Fruit fly (Drosophila melanogaster): ENCODE measurements around the gene MRG15.

The MRG15 gene

dm6 chr3R:15280619-15281334, 2.9 kb upstream of the MRG15 start:
- TF ChIP-seq CG8478 (optimal IDR thresholded peaks at IDR 0.05) (no peak), Dll (optimal IDR thresholded peaks at IDR 0.05) (no peak), psq (optimal IDR thresholded peaks at IDR 0.05) (no peak)

DNA sequence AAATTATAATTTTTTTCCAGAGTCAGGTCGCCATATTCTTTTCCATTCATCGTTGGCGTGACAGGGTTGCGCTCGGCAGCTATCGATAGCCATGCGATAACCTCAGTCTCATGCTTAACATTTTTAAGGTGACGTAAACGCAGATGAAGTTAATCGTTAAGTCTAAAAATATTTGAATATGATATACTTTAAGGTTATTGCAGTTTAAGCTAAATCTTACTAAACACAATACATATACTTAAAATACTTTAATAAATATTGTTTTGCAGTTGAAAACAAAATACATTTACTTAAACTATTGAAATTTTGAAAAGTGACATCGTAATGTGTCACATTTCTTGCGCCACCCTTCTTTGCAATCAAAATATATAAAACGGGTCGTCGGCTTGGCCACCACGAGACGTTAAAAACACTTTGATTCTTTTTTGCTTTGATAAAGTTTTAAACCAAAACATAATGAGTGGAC, 2.7 kb downstream of the MRG15 start, which contains the start of the genes Cp190 and CG4338:
Gene Cp190, minus strand, starts transcription at position 84 of the 466 bp plus-strand sequence.
Gene CG4338, plus strand, starts transcription at position 365 of the 466 bp plus-strand sequence.
- TF ChIP-seq pan (optimal IDR thresholded peaks at IDR 0.05) (no peak), EcR (GFP tag; optimal IDR thresholded peaks at IDR 0.05) (no peak), Dll (optimal IDR thresholded peaks at IDR 0.05) (no peak), CG8478 (optimal IDR thresholded peaks at IDR 0.05) (no peak)

dm6 chr3R:15268856-15269255, 9.1 kb downstream of the MRG15 start:
- TF ChIP-seq usp (GFP tag; optimal IDR thresholded peaks at IDR 0.05) (no peak), Dll (optimal IDR thresholded peaks at IDR 0.05) (no peak), psq (optimal IDR thresholded peaks at IDR 0.05) (no peak), pan (optimal IDR thresholded peaks at IDR 0.05) (no peak)

DNA sequence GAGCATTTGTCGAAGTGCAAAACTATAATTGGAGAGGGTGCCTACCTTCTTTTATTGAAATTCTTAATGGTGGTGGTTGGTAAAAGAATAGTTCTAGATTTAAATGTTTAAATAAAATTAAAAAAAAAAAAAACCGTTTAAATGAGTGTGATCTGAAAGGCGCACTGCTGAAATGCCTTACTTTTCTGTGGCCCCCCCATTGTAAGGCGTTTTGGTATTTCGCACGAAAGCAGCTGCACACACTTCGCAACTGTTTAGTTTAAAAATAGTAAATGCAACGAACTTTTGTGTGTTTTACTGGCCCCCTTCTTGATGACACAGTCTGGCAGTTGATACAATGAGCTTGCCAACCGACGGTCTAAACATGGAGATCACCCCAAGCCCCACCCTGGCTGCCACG, 9.5 kb downstream of the MRG15 start, which contains the start of the genes CG14864 and Zip88E:
Gene CG14864, minus strand, starts transcription at position 113 of the 400 bp plus-strand sequence.
Gene Zip88E, plus strand, starts transcription at position 237 of the 400 bp plus-strand sequence.
- TF ChIP-seq usp (GFP tag; optimal IDR thresholded peaks at IDR 0.05) (no peak), pan (optimal IDR thresholded peaks at IDR 0.05) (no peak), CG8478 (optimal IDR thresholded peaks at IDR 0.05) (no peak), psq (optimal IDR thresholded peaks at IDR 0.05) (no peak), EcR (GFP tag; optimal IDR thresholded peaks at IDR 0.05) (no peak), Dll (optimal IDR thresholded peaks at IDR 0.05) (no peak)

DNA sequence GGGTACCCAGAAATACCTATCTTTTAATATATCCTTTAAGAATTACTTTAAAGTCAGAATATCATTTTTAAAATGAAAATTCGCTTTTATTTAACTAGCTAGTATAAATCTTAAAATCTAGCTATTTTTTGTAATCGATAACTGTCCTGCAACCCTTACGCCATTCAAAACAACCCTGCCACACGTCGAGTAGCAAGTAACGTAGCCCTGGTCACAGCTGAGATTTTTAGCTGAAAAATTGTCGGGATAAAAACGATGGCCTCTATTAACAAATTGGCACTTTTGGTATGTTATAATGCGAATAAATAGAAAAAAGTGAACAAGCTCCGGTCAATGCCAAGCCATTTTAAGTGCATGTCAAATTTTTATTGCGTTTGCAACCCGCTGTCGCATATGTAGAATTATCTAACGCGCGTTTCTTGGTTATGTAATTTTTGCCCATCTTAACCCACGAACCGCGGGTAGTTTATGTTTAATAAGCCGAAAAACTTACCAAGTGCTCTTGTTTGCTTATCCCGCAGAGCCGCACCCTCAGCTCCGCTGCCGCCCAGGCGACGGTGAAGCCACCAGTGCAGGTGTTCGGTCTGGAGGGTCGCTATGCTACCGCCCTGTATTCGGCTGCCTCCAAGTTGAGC, 12.4 kb downstream of the MRG15 start, which contains the start of gene ATPsynO:
Gene ATPsynO, plus strand, starts transcription at position 186 of the 635 bp plus-strand sequence.
- TF ChIP-seq EcR (GFP tag; optimal IDR thresholded peaks at IDR 0.05) (no peak), pan (optimal IDR thresholded peaks at IDR 0.05) (no peak), CG8478 (optimal IDR thresholded peaks at IDR 0.05) (no peak), Dll (optimal IDR thresholded peaks at IDR 0.05) (no peak), usp (GFP tag; optimal IDR thresholded peaks at IDR 0.05) (no peak), psq (optimal IDR thresholded peaks at IDR 0.05) (no peak)

DNA sequence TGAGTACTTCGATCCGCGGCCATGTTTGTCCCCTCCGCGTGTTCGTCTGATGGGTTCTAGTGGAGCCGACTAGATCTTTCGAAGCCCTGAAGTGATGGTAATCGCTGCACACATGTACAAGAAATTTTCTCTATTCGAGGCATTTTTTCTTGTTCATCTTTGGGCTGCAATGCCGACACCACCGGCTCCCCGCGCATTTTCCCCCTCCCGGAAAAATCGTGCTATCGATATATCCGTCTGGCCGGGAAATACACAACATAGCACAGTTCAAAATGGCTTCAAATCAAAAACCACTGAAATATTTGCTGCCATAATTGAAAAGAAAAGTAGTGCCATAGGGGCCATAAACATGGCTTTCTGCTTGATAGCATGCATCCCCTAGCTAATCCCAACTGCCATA, 14.0 kb downstream of the MRG15 start:
- TF ChIP-seq usp (GFP tag; optimal IDR thresholded peaks at IDR 0.05) (no peak), Dll (optimal IDR thresholded peaks at IDR 0.05) (no peak), CG8478 (optimal IDR thresholded peaks at IDR 0.05) (no peak), EcR (GFP tag; optimal IDR thresholded peaks at IDR 0.05) (no peak)

DNA sequence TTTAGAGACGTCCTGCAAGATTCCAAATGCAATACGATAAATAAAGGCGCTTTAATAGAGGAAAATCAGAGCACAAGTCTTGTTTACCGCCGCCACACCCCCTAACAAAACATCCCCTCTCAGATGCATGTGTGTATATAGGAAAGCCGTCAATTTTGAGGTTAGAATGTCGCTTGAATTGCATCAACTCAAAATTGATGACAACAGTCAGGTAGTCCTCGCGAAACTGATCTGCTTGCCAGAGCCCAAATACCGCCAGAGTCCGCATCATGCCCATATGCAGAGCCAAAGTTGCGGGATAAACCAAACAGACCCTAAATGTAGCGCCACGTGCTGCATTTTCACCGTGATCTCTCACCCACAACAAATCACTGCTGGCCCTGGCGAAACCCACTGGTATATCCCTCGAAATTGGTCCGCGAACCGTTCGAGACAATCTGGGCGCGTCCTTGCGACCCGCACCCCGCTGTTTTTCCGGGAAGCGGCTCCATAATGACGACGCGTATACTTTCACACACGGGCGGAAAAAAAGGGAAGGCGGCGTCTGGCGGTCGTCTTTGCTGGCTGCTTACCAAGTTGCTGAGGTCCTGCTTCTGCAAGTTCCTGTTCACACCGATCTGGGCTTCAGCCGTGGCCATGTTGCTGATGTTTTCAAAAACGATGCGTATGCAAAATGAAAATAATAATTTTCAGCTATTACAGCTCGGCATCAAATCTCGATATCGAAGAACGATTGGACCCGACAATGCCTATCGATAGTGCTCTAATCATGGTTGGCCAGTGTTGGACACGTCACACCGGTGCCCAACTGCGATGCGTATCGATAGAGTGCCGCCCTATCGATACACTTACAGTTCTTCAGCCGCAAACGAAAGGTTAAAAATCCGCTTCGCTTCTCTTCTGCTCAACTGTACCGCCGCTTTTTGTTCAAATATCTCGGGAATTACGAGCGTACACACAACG, 14.9 kb downstream of the MRG15 start, which contains the start of the genes eIF2gamma and Set:
Gene eIF2gamma, minus strand, starts transcription at position 749 of the 963 bp plus-strand sequence.
Gene Set, plus strand, starts transcription at position 843 of the 963 bp plus-strand sequence.
- TF ChIP-seq psq (optimal IDR thresholded peaks at IDR 0.05) (no peak), usp (GFP tag; optimal IDR thresholded peaks at IDR 0.05) (no peak), Dll (optimal IDR thresholded peaks at IDR 0.05) (no peak), pan (optimal IDR thresholded peaks at IDR 0.05) (no peak), EcR (GFP tag; optimal IDR thresholded peaks at IDR 0.05) (no peak)

DNA sequence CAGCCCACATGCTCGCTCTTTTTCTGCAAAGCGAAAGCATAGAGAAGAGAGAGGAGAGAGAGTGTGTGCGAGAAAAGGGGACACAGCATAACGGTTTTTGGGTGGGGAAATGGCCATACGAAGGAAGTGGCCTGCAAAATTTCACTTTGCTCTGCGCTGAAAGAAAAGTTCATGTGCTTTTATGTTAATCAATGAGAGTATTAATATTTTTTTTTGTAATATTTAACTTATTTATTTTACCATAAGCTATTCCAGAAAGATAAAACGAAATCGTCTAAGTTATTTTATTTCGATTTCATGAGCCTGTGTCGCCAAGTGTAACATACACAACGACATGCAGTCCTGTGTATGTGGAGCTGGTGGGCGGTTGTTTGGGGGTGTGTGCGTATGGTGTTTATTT, 27.5 kb downstream of the MRG15 start:
- no peak for TF ChIP-seq EcR (GFP tag; optimal IDR thresholded peaks at IDR 0.05)
- no peak for TF ChIP-seq psq (optimal IDR thresholded peaks at IDR 0.05)
- no peak for TF ChIP-seq pan (optimal IDR thresholded peaks at IDR 0.05)
- TF ChIP-seq CG8478 (optimal IDR thresholded peaks at IDR 0.05): no peak
- TF ChIP-seq Dll (optimal IDR thresholded peaks at IDR 0.05): no peak
- TF ChIP-seq usp (GFP tag; optimal IDR thresholded peaks at IDR 0.05): no peak

dm6 chr3R:15249735-15250134, 28.2 kb downstream of the MRG15 start, which contains the start of gene CG42404:
Gene CG42404, plus strand, starts transcription at chr3R:15250094.
- TF ChIP-seq pan (optimal IDR thresholded peaks at IDR 0.05): no peak
- no peak for TF ChIP-seq Dll (optimal IDR thresholded peaks at IDR 0.05)
- no peak for TF ChIP-seq psq (optimal IDR thresholded peaks at IDR 0.05)
- no peak for TF ChIP-seq EcR (GFP tag; optimal IDR thresholded peaks at IDR 0.05)
- no peak for TF ChIP-seq CG8478 (optimal IDR thresholded peaks at IDR 0.05)
- TF ChIP-seq usp (GFP tag; optimal IDR thresholded peaks at IDR 0.05): no peak

DNA sequence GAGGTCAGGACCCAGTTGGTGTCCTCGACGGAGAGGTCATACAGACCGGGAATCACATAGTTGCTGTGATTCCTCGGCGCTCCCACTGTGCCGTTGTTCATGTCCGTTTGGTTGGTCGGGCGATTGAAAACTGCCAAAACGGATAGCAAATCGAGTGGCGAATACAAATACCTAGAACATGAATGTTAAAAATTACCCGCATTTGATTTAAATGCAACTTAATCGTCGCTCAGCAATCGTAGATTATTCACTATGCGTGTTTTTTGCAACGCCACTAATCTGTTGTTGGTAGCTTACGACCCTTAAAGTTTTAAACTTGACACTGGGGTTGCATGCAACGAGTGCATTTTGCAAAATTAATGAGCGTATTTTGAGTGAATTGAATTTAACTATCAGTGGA, 28.9 kb downstream of the MRG15 start, which contains the start of gene Amt:
Gene Amt, minus strand, starts transcription at position 101 of the 400 bp plus-strand sequence.
- TF ChIP-seq pan (optimal IDR thresholded peaks at IDR 0.05) (no peak), Dll (optimal IDR thresholded peaks at IDR 0.05) (no peak), EcR (GFP tag; optimal IDR thresholded peaks at IDR 0.05) (no peak), psq (optimal IDR thresholded peaks at IDR 0.05) (no peak), usp (GFP tag; optimal IDR thresholded peaks at IDR 0.05) (no peak), CG8478 (optimal IDR thresholded peaks at IDR 0.05) (no peak)

- TF ChIP-seq Dll (optimal IDR thresholded peaks at IDR 0.05) (no peak), usp (GFP tag; optimal IDR thresholded peaks at IDR 0.05) (no peak), psq (optimal IDR thresholded peaks at IDR 0.05) (no peak), EcR (GFP tag; optimal IDR thresholded peaks at IDR 0.05) (no peak), pan (optimal IDR thresholded peaks at IDR 0.05) (no peak), CG8478 (optimal IDR thresholded peaks at IDR 0.05) (no peak)
These were observed 31.3 kb downstream of the MRG15 start for dm6 chr3R:15246601-15247000.
